Fruit fly (Drosophila melanogaster) whole organism, embryonic: ENCODE data around the gene Uvrag.

Source experiments
- Blimp-1 ChIP-seq: fragments of 200-800 bp; sonication (Bioruptor generic); optimal IDR thresholded peaks from 3 replicates; lab custom pipeline; 2018; ENCODE audit warnings: missing biosample characterization, missing genetic modification characterization, mild to moderate bottlenecking, moderate library complexity, missing genetic modification reagents
- CG10462 ChIP-seq: fragments of 200-800 bp; sonication (Bioruptor generic); optimal IDR thresholded peaks from 2 replicates; lab custom pipeline; 2016; ENCODE audit warnings: missing biosample characterization, missing genetic modification characterization
- CG12659 ChIP-seq: fragments of 200-800 bp; sonication (Bioruptor generic); optimal IDR thresholded peaks from 3 replicates; lab custom pipeline; 2017; ENCODE audit warnings: mild to moderate bottlenecking, missing biosample characterization, missing genetic modification reagents, missing genetic modification characterization
- CG13287 ChIP-seq: fragments of 200-800 bp; sonication (Bioruptor generic); IDR thresholded peaks from 2 replicates; pipeline ENCODE4 v1.3.6; 2022; ENCODE audit warnings: missing biosample characterization, missing genetic modification characterization; ENCODE audit not compliant: partially characterized antibody
- CG15601 ChIP-seq: fragments of 200-800 bp; sonication (Bioruptor generic); optimal IDR thresholded peaks from 3 replicates; lab custom pipeline; 2019; ENCODE audit warnings: missing biosample characterization, mild to moderate bottlenecking, missing genetic modification characterization, moderate library complexity
- CG1602 ChIP-seq: fragments of 200-800 bp; sonication (Bioruptor generic); optimal IDR thresholded peaks from 3 replicates; lab custom pipeline; 2016; ENCODE audit warnings: missing biosample characterization, missing genetic modification characterization
- CG18262 ChIP-seq: fragments of 200-800 bp; optimal IDR thresholded peaks from 3 replicates; lab custom pipeline; 2019; ENCODE audit warnings: missing biosample characterization, mild to moderate bottlenecking, missing genetic modification characterization, moderate library complexity
- CG18599 ChIP-seq: fragments of 200-800 bp; sonication (Bioruptor generic); optimal IDR thresholded peaks from 3 replicates; lab custom pipeline; 2017; ENCODE audit warnings: missing biosample characterization, missing genetic modification characterization, mild to moderate bottlenecking, moderate library complexity, missing genetic modification reagents
- CG30403 ChIP-seq: fragments of 200-800 bp; sonication (Bioruptor generic); optimal IDR thresholded peaks from 3 replicates; lab custom pipeline; 2016; ENCODE audit warnings: missing biosample characterization, missing genetic modification characterization
- CG31441 ChIP-seq: fragments of 200-800 bp; sonication (Bioruptor generic); IDR thresholded peaks from 2 replicates; pipeline ENCODE4 v1.3.6; 2022; ENCODE audit warnings: missing biosample characterization, missing genetic modification characterization
- CG34224 ChIP-seq: fragments of 200-800 bp; sonication (Bioruptor generic); IDR thresholded peaks from 3 replicates; pipeline ENCODE4 v1.3.6; 2022; ENCODE audit warnings: missing biosample characterization, missing genetic modification characterization; ENCODE audit not compliant: partially characterized antibody
- CG4328 ChIP-seq: fragments of 200-800 bp; sonication (Bioruptor generic); optimal IDR thresholded peaks from 3 replicates; lab custom pipeline; 2017; ENCODE audit warnings: missing biosample characterization, missing genetic modification reagents, missing genetic modification characterization
- CG4820 ChIP-seq: fragments of 200-800 bp; sonication (Bioruptor generic); optimal IDR thresholded peaks from 3 replicates; lab custom pipeline; 2016; ENCODE audit warnings: missing biosample characterization, missing genetic modification characterization
- CG6175 ChIP-seq: fragments of 200-800 bp; sonication (Bioruptor generic); IDR thresholded peaks from 3 replicates; pipeline ENCODE4 v1.3.6; 2022; ENCODE audit warnings: missing biosample characterization, missing genetic modification characterization
- CG6272 ChIP-seq: fragments of 200-800 bp; sonication (Bioruptor generic); IDR thresholded peaks from 2 replicates; pipeline ENCODE4 v1.3.6; 2022; ENCODE audit warnings: missing biosample characterization, missing genetic modification characterization
- CG8281 ChIP-seq: fragments of 200-800 bp; sonication (Bioruptor generic); optimal IDR thresholded peaks from 2 replicates; lab custom pipeline; 2018; ENCODE audit warnings: missing biosample characterization, mild to moderate bottlenecking, missing genetic modification characterization, moderate library complexity
- CG8359 ChIP-seq: fragments of 200-800 bp; sonication (Bioruptor generic); optimal IDR thresholded peaks from 2 replicates; lab custom pipeline; 2017; ENCODE audit warnings: missing biosample characterization, mild to moderate bottlenecking, missing genetic modification characterization, borderline replicate concordance
- CG9215 ChIP-seq: fragments of 200-800 bp; sonication (Bioruptor generic); IDR thresholded peaks from 2 replicates; pipeline ENCODE4 v1.3.6; 2022; ENCODE audit warnings: missing biosample characterization, missing genetic modification characterization
- D19B ChIP-seq: fragments of 200-800 bp; sonication (Bioruptor generic); optimal IDR thresholded peaks from 2 replicates; lab custom pipeline; 2017; ENCODE audit warnings: missing biosample characterization, mild to moderate bottlenecking, missing genetic modification characterization
- Drgx ChIP-seq: fragments of 200-800 bp; sonication (Bioruptor generic); IDR thresholded peaks from 2 replicates; pipeline ENCODE4 v1.3.6; 2022; ENCODE audit warnings: missing biosample characterization, missing genetic modification characterization
- GATAe ChIP-seq: fragments of 200-800 bp; sonication (Bioruptor generic); conservative IDR thresholded peaks from 2 replicates; pipeline ENCODE4 v1.3.6; 2022; ENCODE audit warnings: missing biosample characterization, missing genetic modification characterization
- Lhr ChIP-seq: fragments of 200-800 bp; sonication (Bioruptor generic); optimal IDR thresholded peaks from 3 replicates; lab custom pipeline; 2017; ENCODE audit warnings: mild to moderate bottlenecking, missing biosample characterization, missing genetic modification reagents, missing genetic modification characterization
- PHDP ChIP-seq: fragments of 200-800 bp; sonication (Bioruptor generic); optimal IDR thresholded peaks from 3 replicates; lab custom pipeline; 2018; ENCODE audit warnings: missing biosample characterization, mild to moderate bottlenecking, missing genetic modification characterization, moderate library complexity
- Pdp1 ChIP-seq, 2 experiments: fragments of 200-800 bp; sonication (Bioruptor generic); optimal IDR thresholded peaks; 3 replicates each; lab custom pipeline; 2016; ENCODE audit warnings: missing biosample characterization in 2 of 2, missing genetic modification characterization in 2 of 2, mild to moderate bottlenecking in 1 of 2, moderate library complexity in 1 of 2
- Poxn ChIP-seq: fragments of 200-800 bp; sonication (Bioruptor generic); IDR thresholded peaks from 2 replicates; pipeline ENCODE4 v1.3.6; 2022; ENCODE audit warnings: missing biosample characterization, missing genetic modification characterization
- Rx ChIP-seq: fragments of 200-800 bp; sonication (Bioruptor generic); IDR thresholded peaks from 2 replicates; pipeline ENCODE4 v1.3.6; 2022; ENCODE audit warnings: missing biosample characterization, missing genetic modification characterization
- Sox100B ChIP-seq: fragments of 200-800 bp; sonication (Bioruptor generic); optimal IDR thresholded peaks from 3 replicates; lab custom pipeline; 2018; ENCODE audit warnings: missing biosample characterization, mild to moderate bottlenecking, missing genetic modification characterization
- Sox102F ChIP-seq: fragments of 200-800 bp; sonication (Bioruptor generic); optimal IDR thresholded peaks from 2 replicates; lab custom pipeline; 2018; ENCODE audit warnings: missing biosample characterization, mild to moderate bottlenecking, missing genetic modification characterization, moderate library complexity
- Usf ChIP-seq: fragments of 200-800 bp; sonication (Bioruptor generic); optimal IDR thresholded peaks from 2 replicates; lab custom pipeline; 2017; ENCODE audit warnings: missing genotype, missing biosample characterization, missing genetic modification characterization
- Xbp1 ChIP-seq: fragments of 200-800 bp; sonication (Bioruptor generic); optimal IDR thresholded peaks from 3 replicates; lab custom pipeline; 2016; ENCODE audit warnings: missing biosample characterization, mild to moderate bottlenecking, missing genetic modification characterization
- bsh ChIP-seq, 2 experiments: fragments of 200-800 bp; sonication (Bioruptor generic); optimal IDR thresholded peaks; 2 replicates each; lab custom pipeline; 2017 to 2018; ENCODE audit warnings: mild to moderate bottlenecking in 2 of 2, missing biosample characterization in 2 of 2, missing genetic modification characterization in 2 of 2, moderate library complexity in 1 of 2
- dm ChIP-seq: fragments of 200-800 bp; sonication (Bioruptor generic); optimal IDR thresholded peaks from 3 replicates; lab custom pipeline; 2016; ENCODE audit warnings: missing biosample characterization, missing genetic modification characterization
- fd3F ChIP-seq: fragments of 200-800 bp; sonication (Bioruptor generic); optimal IDR thresholded peaks from 2 replicates; lab custom pipeline; 2018; ENCODE audit warnings: missing biosample characterization, mild to moderate bottlenecking, missing genetic modification characterization, moderate library complexity
- fd96Cb ChIP-seq: fragments of 200-800 bp; sonication (Bioruptor generic); optimal IDR thresholded peaks from 2 replicates; lab custom pipeline; 2018; ENCODE audit warnings: missing biosample characterization, mild to moderate bottlenecking, missing genetic modification characterization, moderate library complexity
- jumu ChIP-seq: fragments of 200-800 bp; sonication (Bioruptor generic); optimal IDR thresholded peaks from 3 replicates; lab custom pipeline; 2016; ENCODE audit warnings: missing biosample characterization, missing genetic modification characterization
- mirr ChIP-seq: fragments of 200-800 bp; sonication (Bioruptor generic); optimal IDR thresholded peaks from 3 replicates; lab custom pipeline; 2018; ENCODE audit warnings: missing biosample characterization, mild to moderate bottlenecking, missing genetic modification characterization
- p53 ChIP-seq: fragments of 200-800 bp; sonication (Bioruptor generic); optimal IDR thresholded peaks from 2 replicates; lab custom pipeline; 2016; ENCODE audit warnings: missing biosample characterization, missing genetic modification characterization
- phol ChIP-seq: fragments of 200-800 bp; sonication (Bioruptor generic); optimal IDR thresholded peaks from 3 replicates; lab custom pipeline; 2018; ENCODE audit warnings: missing biosample characterization, mild to moderate bottlenecking, missing genetic modification characterization, moderate library complexity
- prd ChIP-seq, 3 experiments: fragments of >200 bp in 2 of 3; fragments of 200-800 bp in 1 of 3; sonication (Bioruptor generic) in 1 of 3; optimal IDR thresholded peaks in 2 of 3; IDR thresholded peaks in 1 of 3; 2 replicates in 2 of 3; 3 replicates in 1 of 3; pipeline versions ENCODE4 v1.3.6 to Lab custom; 2017 to 2022; ENCODE audit warnings: missing biosample characterization in 1 of 3, missing genetic modification characterization in 1 of 3
- pros ChIP-seq: fragments of 200-800 bp; sonication (Bioruptor generic); optimal IDR thresholded peaks from 3 replicates; lab custom pipeline; 2019; ENCODE audit warnings: missing biosample characterization, mild to moderate bottlenecking, missing genetic modification characterization, moderate library complexity
- pum ChIP-seq: fragments of 200-800 bp; sonication (Bioruptor generic); optimal IDR thresholded peaks from 2 replicates; lab custom pipeline; 2016; ENCODE audit warnings: missing biosample characterization, missing genetic modification characterization
- scrt ChIP-seq: fragments of 200-800 bp; sonication (Bioruptor generic); optimal IDR thresholded peaks from 2 replicates; lab custom pipeline; 2018; ENCODE audit warnings: missing biosample characterization, mild to moderate bottlenecking, missing genetic modification characterization, moderate library complexity
- sqz ChIP-seq: fragments of 200-800 bp; sonication (Bioruptor generic); optimal IDR thresholded peaks from 3 replicates; lab custom pipeline; 2018; ENCODE audit warnings: missing biosample characterization, mild to moderate bottlenecking, missing genetic modification characterization
- sr ChIP-seq: fragments of 200-800 bp; sonication (Bioruptor generic); IDR thresholded peaks from 3 replicates; pipeline ENCODE4 v1.3.6; 2022; ENCODE audit warnings: missing biosample characterization, missing genetic modification characterization
- stc ChIP-seq: fragments of 200-800 bp; sonication (Bioruptor generic); IDR thresholded peaks from 2 replicates; pipeline ENCODE4 v1.3.6; 2022; ENCODE audit warnings: missing biosample characterization, missing genetic modification characterization
- stwl ChIP-seq: fragments of 200-800 bp; sonication (Bioruptor generic); optimal IDR thresholded peaks from 3 replicates; lab custom pipeline; 2018; ENCODE audit warnings: missing biosample characterization, mild to moderate bottlenecking, missing genetic modification characterization, moderate library complexity
- sug ChIP-seq: fragments of 200-800 bp; optimal IDR thresholded peaks from 2 replicates; lab custom pipeline; 2019; ENCODE audit warnings: missing biosample characterization, mild to moderate bottlenecking, missing genetic modification characterization, moderate library complexity
- tup ChIP-seq: fragments of 200-800 bp; sonication (Bioruptor generic); optimal IDR thresholded peaks from 2 replicates; lab custom pipeline; 2016; ENCODE audit warnings: missing biosample characterization, mild to moderate bottlenecking, missing genetic modification characterization, moderate library complexity
- zen2 ChIP-seq: fragments of 200-800 bp; sonication (Bioruptor generic); IDR thresholded peaks from 3 replicates; pipeline ENCODE4 v1.3.6; 2022; ENCODE audit warnings: missing biosample characterization, missing genetic modification characterization; ENCODE audit not compliant: partially characterized antibody

The Uvrag gene

dm6 chr2L:13286456-13286855 lies at the start of gene Uvrag, which contains the start of gene Drep4 (continued):
- peak; percentile 35 for TF ChIP-seq Lhr
- TF ChIP-seq mirr (GFP tag; lab: Kevin White, UChicago) = no peak
- TF ChIP-seq CG18599 (GFP tag; lab: Kevin White, UChicago) = no peak
- peak; percentile 48 for TF ChIP-seq fd96Cb
- TF ChIP-seq Sox100B (GFP tag; lab: Kevin White, UChicago) = peak; percentile 75
- peak; percentile 55 for TF ChIP-seq CG4328
- TF ChIP-seq stc (GFP tag; lab: Robert Waterston, UW) = no peak; the same call in 1 of the 2 replicates
- peak; percentile 3; the same call in 1 of the 2 replicates for TF ChIP-seq Poxn
- no peak for TF ChIP-seq dm (GFP tag; lab: Kevin White, UChicago)
- no peak for TF ChIP-seq PHDP
- peak; percentile 18 for TF ChIP-seq D19B (GFP tag; lab: Kevin White, UChicago)
- no peak for TF ChIP-seq prd (optimal IDR thresholded peaks at IDR 0.05; lab: Kevin White, UChicago)
- peak; percentile 59; the same call in 1 of the 3 replicates for TF ChIP-seq prd (GFP tag; IDR thresholded peaks at IDR 0.05; lab: Robert Waterston, UW)
- no peak for TF ChIP-seq pum (GFP tag; lab: Kevin White, UChicago)
- TF ChIP-seq CG18262 = no peak
- TF ChIP-seq CG31441 (GFP tag; lab: Robert Waterston, UW) = no peak
- peak; percentile 78 for TF ChIP-seq phol (tag; lab: Kevin White, UChicago)
- TF ChIP-seq sqz (GFP tag; lab: Kevin White, UChicago) = peak; percentile 90
- no peak for TF ChIP-seq CG6175 (GFP tag; lab: Robert Waterston, UW)
- peak; percentile 7 for TF ChIP-seq Usf
- TF ChIP-seq jumu (GFP tag; lab: Kevin White, UChicago) = peak; percentile 4
- TF ChIP-seq CG8281 (tag; lab: Kevin White, UChicago) = no peak
- TF ChIP-seq CG13287 = no peak
- TF ChIP-seq sug (tag; lab: Kevin White, UChicago) = no peak
- peak; percentile 67 for TF ChIP-seq CG12659 (GFP tag; lab: Kevin White, UChicago)
- no peak for TF ChIP-seq pros (GFP tag; lab: Kevin White, UChicago)
- peak; percentile 85 for TF ChIP-seq CG30403
- TF ChIP-seq GATAe (GFP tag; lab: Robert Waterston, UW) = no peak
- no peak for TF ChIP-seq Rx (GFP tag; lab: Robert Waterston, UW)
- TF ChIP-seq Sox102F (GFP tag; lab: Kevin White, UChicago) = peak; percentile 64
- no peak for TF ChIP-seq Pdp1 (GFP tag; optimal IDR thresholded peaks at IDR 0.05; lab: Kevin White, UChicago)
- TF ChIP-seq CG9215 = peak; percentile 71
- no peak for TF ChIP-seq p53 (GFP tag; lab: Kevin White, UChicago)
- TF ChIP-seq CG15601 (tag; lab: Kevin White, UChicago) = peak; percentile 87
- peak; percentile 36 for TF ChIP-seq scrt (GFP tag; lab: Kevin White, UChicago)
- no peak for TF ChIP-seq sr (GFP tag; lab: Robert Waterston, UW)
- TF ChIP-seq CG34224 = no peak
- peak; percentile 75 for TF ChIP-seq stwl
- peak; percentile 51 for TF ChIP-seq fd3F (GFP tag; lab: Kevin White, UChicago)
- peak; percentile 43 for TF ChIP-seq CG4820 (GFP tag; lab: Kevin White, UChicago)
- TF ChIP-seq Drgx = 0 out of 2 replicates have a peak, but pooled peaks have one; percentile 19
- TF ChIP-seq CG1602 (GFP tag; lab: Kevin White, UChicago) = peak; percentile 55
- peak; percentile 19 for TF ChIP-seq CG10462 (GFP tag; lab: Kevin White, UChicago)
- peak; percentile 59 for TF ChIP-seq CG6272 (GFP tag; lab: Robert Waterston, UW)
- no peak for TF ChIP-seq zen2
- TF ChIP-seq Blimp-1 (GFP tag; lab: Kevin White, UChicago) = peak; percentile 56
- TF ChIP-seq tup = no peak
- TF ChIP-seq Xbp1 (GFP tag; lab: Kevin White, UChicago) = peak; percentile 76
- TF ChIP-seq CG8359 (GFP tag; lab: Kevin White, UChicago) = no peak
- peak in 1 of 2 experiments; percentile 59 for TF ChIP-seq bsh (GFP tag; optimal IDR thresholded peaks at IDR 0.05; lab: Kevin White, UChicago)
